Fruit fly (Drosophila melanogaster): ENCODE data around the gene CG42750.

The CG42750 gene

dm6 chr2L:18152172-18152639 lies 123.4 kb downstream of the CG42750 start, which contains the start of gene Socs36E (continued):
- peak; percentile 24; the same call in 1 of the 2 replicates for TF ChIP-seq CG11247 (GFP tag; IDR thresholded peaks at IDR 0.05)
- peak; percentile 31 for TF ChIP-seq CG7745 (tag; optimal IDR thresholded peaks at IDR 0.05)
- TF ChIP-seq CG12744 (GFP tag; optimal IDR thresholded peaks at IDR 0.05), result no peak
- no peak for TF ChIP-seq CG8765 (GFP tag; IDR thresholded peaks at IDR 0.05)
- no peak for TF ChIP-seq onecut (GFP tag; IDR thresholded peaks at IDR 0.05)
- TF ChIP-seq dysf (GFP tag; IDR thresholded peaks at IDR 0.05), result peak; percentile 34; the same call in 1 of the 3 replicates
- peak; percentile 81 for TF ChIP-seq CG8478 (optimal IDR thresholded peaks at IDR 0.05)
- TF ChIP-seq emc (GFP tag; optimal IDR thresholded peaks at IDR 0.05), result peak; percentile 24
- TF ChIP-seq Blimp-1 (GFP tag; optimal IDR thresholded peaks at IDR 0.05), result no peak
- TF ChIP-seq gro (GFP tag; optimal IDR thresholded peaks at IDR 0.05), result peak; percentile 56
- TF ChIP-seq CG34422 (GFP tag; IDR thresholded peaks at IDR 0.05), result peak; percentile 74; the same call in 2 of the 3 replicates
- no peak for TF ChIP-seq CG4328 (GFP tag; optimal IDR thresholded peaks at IDR 0.05)
- TF ChIP-seq CG9609 (GFP tag; optimal IDR thresholded peaks at IDR 0.05), result peak; percentile 26
- no peak for TF ChIP-seq corto (GFP tag; optimal IDR thresholded peaks at IDR 0.05)
- TF ChIP-seq maf-S (GFP tag; optimal IDR thresholded peaks at IDR 0.05), result no peak
- TF ChIP-seq ap (GFP tag; IDR thresholded peaks at IDR 0.05), result no peak
- no peak for TF ChIP-seq CG12104 (GFP tag; optimal IDR thresholded peaks at IDR 0.05)
- no peak for TF ChIP-seq sima (GFP tag; optimal IDR thresholded peaks at IDR 0.05)
- TF ChIP-seq CG12391 (tag; optimal IDR thresholded peaks at IDR 0.05), result peak; percentile 51
- peak; percentile 64 for TF ChIP-seq Dbx (GFP tag; IDR thresholded peaks at IDR 0.05)
- TF ChIP-seq slbo (GFP tag; IDR thresholded peaks at IDR 0.05), result peak; percentile 40; the same call in 1 of the 2 replicates
- TF ChIP-seq tx (GFP tag; optimal IDR thresholded peaks at IDR 0.05), result no peak
- no peak for TF ChIP-seq ind (GFP tag; optimal IDR thresholded peaks at IDR 0.05)
- TF ChIP-seq psq (GFP tag; optimal IDR thresholded peaks at IDR 0.05), result no peak
- no peak for TF ChIP-seq BtbVII (GFP tag; optimal IDR thresholded peaks at IDR 0.05)
- TF ChIP-seq CG5180 (GFP tag; optimal IDR thresholded peaks at IDR 0.05), result no peak
- TF ChIP-seq repo (GFP tag; optimal IDR thresholded peaks at IDR 0.05), result peak; percentile 59
- TF ChIP-seq Nf-YC (tag; optimal IDR thresholded peaks at IDR 0.05), result peak; percentile 35
- peak; percentile 11 for TF ChIP-seq Atf-2 (GFP tag; optimal IDR thresholded peaks at IDR 0.05)
- TF ChIP-seq bab2 (GFP tag; optimal IDR thresholded peaks at IDR 0.05), result no peak
- TF ChIP-seq HHEX (GFP tag; optimal IDR thresholded peaks at IDR 0.05), result no peak
- peak; percentile 7 for TF ChIP-seq Dip3 (GFP tag; optimal IDR thresholded peaks at IDR 0.05)
- TF ChIP-seq CG7271 (tag; optimal IDR thresholded peaks at IDR 0.05), result no peak
- peak; percentile 31 for TF ChIP-seq CG11398 (GFP tag; optimal IDR thresholded peaks at IDR 0.05)
- no peak for TF ChIP-seq CG12219 (GFP tag; optimal IDR thresholded peaks at IDR 0.05)
- TF ChIP-seq fd64A (GFP tag; optimal IDR thresholded peaks at IDR 0.05), result no peak
- peak; percentile 65 for TF ChIP-seq CG9932 (GFP tag; IDR thresholded peaks at IDR 0.05)
- peak; percentile 8; the same call in 1 of the 2 replicates for TF ChIP-seq HLH3B (GFP tag; IDR thresholded peaks at IDR 0.05)
- peak; percentile 27; the same call in 1 of the 2 replicates for TF ChIP-seq sna (GFP tag; IDR thresholded peaks at IDR 0.05; ENCODE audit: partially characterized antibody)
- TF ChIP-seq CG10321 (GFP tag; IDR thresholded peaks at IDR 0.05), result no peak
- no peak for TF ChIP-seq Sox102F (GFP tag; optimal IDR thresholded peaks at IDR 0.05)
- peak; percentile 52 for TF ChIP-seq vfl (GFP tag; optimal IDR thresholded peaks at IDR 0.05)
- peak; percentile 56; the same call in 2 of the 3 replicates for TF ChIP-seq CG11560 (tag; IDR thresholded peaks at IDR 0.05)
- TF ChIP-seq MESR4 (GFP tag; optimal IDR thresholded peaks at IDR 0.05), result peak; percentile 62
- no peak for TF ChIP-seq kah (GFP tag; optimal IDR thresholded peaks at IDR 0.05)
- peak in 1 of 2 experiments; percentile 76 for TF ChIP-seq insv (GFP tag; optimal IDR thresholded peaks at IDR 0.05)
- TF ChIP-seq unc-4 (GFP tag; IDR thresholded peaks at IDR 0.05; ENCODE audit: partially characterized antibody), result peak; percentile 60
- TF ChIP-seq Vsx1 (GFP tag; optimal IDR thresholded peaks at IDR 0.05), result no peak
- 0 out of 2 replicates have a peak, but pooled peaks have one; percentile 12 for TF ChIP-seq Dip2 (GFP tag; IDR thresholded peaks at IDR 0.05)
- peak; percentile 91 for TF ChIP-seq trem (tag; optimal IDR thresholded peaks at IDR 0.05)
- peak; percentile 91 for TF ChIP-seq Abd-B (GFP tag; optimal IDR thresholded peaks at IDR 0.05)

All from whole organism, embryonic.